Fruit fly (Drosophila melanogaster): ENCODE results near the gene CG5790.

DNA sequence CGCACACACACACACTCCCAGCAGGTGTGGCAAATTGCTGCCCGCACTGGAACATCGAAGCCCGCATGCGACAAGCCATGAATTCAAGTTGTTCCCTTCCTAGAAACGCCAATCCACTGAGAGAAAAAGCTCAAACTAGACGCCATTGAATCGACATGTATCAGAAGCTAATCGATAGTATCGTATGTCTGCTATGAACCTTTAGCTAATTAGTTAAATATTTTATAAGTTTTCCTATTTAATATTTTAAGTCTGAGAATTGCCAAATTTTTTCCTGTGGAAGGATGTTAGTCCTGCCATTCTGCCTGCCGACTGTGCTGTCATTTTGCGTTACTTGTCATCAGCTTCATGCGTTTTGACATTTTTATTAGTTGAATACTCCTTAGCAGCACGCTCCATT is 26.8 kb upstream of the CG5790 start:
- TF ChIP-seq insv (optimal IDR thresholded peaks at IDR 0.05) (no peak), psq (optimal IDR thresholded peaks at IDR 0.05) (no peak), h (optimal IDR thresholded peaks at IDR 0.05) (no peak), ttk (optimal IDR thresholded peaks at IDR 0.05) (no peak), Sin3A (optimal IDR thresholded peaks at IDR 0.05) (no peak), Myc (optimal IDR thresholded peaks at IDR 0.05) (no peak)
